Fruit fly (Drosophila melanogaster) whole organism, embryonic: ENCODE results near the gene CG8562.
A peak's percentile ranks its signal among the peaks of the same experiment; 100 is the strongest.

Source experiments
- CG10267 ChIP-seq: fragments of 200-800 bp; sonication (Bioruptor generic); optimal IDR thresholded peaks from 2 replicates; lab custom pipeline; 2018; ENCODE audit warnings: missing biosample characterization, mild to moderate bottlenecking, missing genetic modification characterization, moderate library complexity
- CG10959 ChIP-seq: fragments of 200-800 bp; sonication (Bioruptor generic); IDR thresholded peaks from 2 replicates; pipeline ENCODE4 v1.3.6; 2022; ENCODE audit warnings: missing biosample characterization, missing genetic modification characterization
- CG12071 ChIP-seq: fragments of 200-800 bp; sonication (Bioruptor generic); optimal IDR thresholded peaks from 3 replicates; lab custom pipeline; 2018; ENCODE audit warnings: missing biosample characterization, mild to moderate bottlenecking, missing genetic modification characterization
- CG13296 ChIP-seq: fragments of 200-800 bp; sonication (Bioruptor generic); optimal IDR thresholded peaks from 3 replicates; lab custom pipeline; 2018; ENCODE audit warnings: missing biosample characterization, mild to moderate bottlenecking, missing genetic modification characterization
- CG14014 ChIP-seq: fragments of 200-800 bp; sonication (Bioruptor generic); IDR thresholded peaks from 2 replicates; pipeline ENCODE4 v1.3.6; 2022; ENCODE audit warnings: missing biosample characterization, missing genetic modification characterization
- CG14050 ChIP-seq: fragments of 200-800 bp; sonication (Bioruptor generic); IDR thresholded peaks from 3 replicates; pipeline ENCODE4 v1.3.6; 2022; ENCODE audit warnings: missing biosample characterization, missing genetic modification characterization
- CG14441 ChIP-seq: fragments of 200-800 bp; sonication (Bioruptor generic); IDR thresholded peaks from 2 replicates; pipeline ENCODE4 v1.3.6; 2022; ENCODE audit warnings: missing biosample characterization, missing genetic modification characterization
- CG14710 ChIP-seq: fragments of 200-800 bp; sonication (Bioruptor generic); optimal IDR thresholded peaks from 3 replicates; lab custom pipeline; 2019; ENCODE audit warnings: missing biosample characterization, mild to moderate bottlenecking, missing genetic modification characterization, moderate library complexity
- CG14860 ChIP-seq: fragments of 200-800 bp; sonication (Bioruptor generic); IDR thresholded peaks from 3 replicates; pipeline ENCODE4 v1.3.6; 2022; ENCODE audit warnings: missing biosample characterization, missing genetic modification characterization; ENCODE audit not compliant: partially characterized antibody
- CG15269 ChIP-seq: fragments of 200-800 bp; sonication (Bioruptor generic); optimal IDR thresholded peaks from 2 replicates; lab custom pipeline; 2018; ENCODE audit warnings: missing biosample characterization, mild to moderate bottlenecking, missing genetic modification characterization, moderate library complexity
- CG1603 ChIP-seq: fragments of 200-800 bp; sonication (Bioruptor generic); optimal IDR thresholded peaks from 2 replicates; lab custom pipeline; 2019; ENCODE audit warnings: missing biosample characterization, mild to moderate bottlenecking, missing genetic modification characterization, moderate library complexity
- CG18619 ChIP-seq: fragments of 200-800 bp; sonication (Bioruptor generic); optimal IDR thresholded peaks from 3 replicates; lab custom pipeline; 2017; ENCODE audit warnings: missing biosample characterization, mild to moderate bottlenecking, missing genetic modification characterization
- CG18764 ChIP-seq: fragments of 200-800 bp; sonication (Bioruptor generic); optimal IDR thresholded peaks from 3 replicates; lab custom pipeline; 2016; ENCODE audit warnings: missing biosample characterization, missing genetic modification characterization
- CG3163 ChIP-seq: fragments of 200-800 bp; sonication (Bioruptor generic); optimal IDR thresholded peaks from 3 replicates; lab custom pipeline; 2016; ENCODE audit warnings: missing biosample characterization, missing genetic modification characterization
- CG5245 ChIP-seq: fragments of 200-800 bp; sonication (Bioruptor generic); optimal IDR thresholded peaks from 3 replicates; lab custom pipeline; 2016; ENCODE audit warnings: missing biosample characterization, missing genetic modification characterization
- CG7839 ChIP-seq: fragments of 200-800 bp; sonication (Bioruptor generic); optimal IDR thresholded peaks from 3 replicates; lab custom pipeline; 2018; ENCODE audit warnings: missing biosample characterization, mild to moderate bottlenecking, missing genetic modification characterization, moderate library complexity
- CG8281 ChIP-seq: fragments of 200-800 bp; sonication (Bioruptor generic); optimal IDR thresholded peaks from 2 replicates; lab custom pipeline; 2018; ENCODE audit warnings: missing biosample characterization, mild to moderate bottlenecking, missing genetic modification characterization, moderate library complexity
- CG9437 ChIP-seq: fragments of 200-800 bp; sonication (Bioruptor generic); optimal IDR thresholded peaks from 2 replicates; lab custom pipeline; 2018; ENCODE audit warnings: missing biosample characterization, mild to moderate bottlenecking, missing genetic modification characterization
- CG9609 ChIP-seq: fragments of 200-800 bp; sonication (Bioruptor generic); optimal IDR thresholded peaks from 3 replicates; lab custom pipeline; 2016; ENCODE audit warnings: missing biosample characterization, missing genetic modification characterization
- Dad ChIP-seq: fragments of 200-800 bp; sonication (Bioruptor generic); optimal IDR thresholded peaks from 3 replicates; lab custom pipeline; 2016; ENCODE audit warnings: missing biosample characterization, missing genetic modification characterization
- Hey ChIP-seq: fragments of 200-800 bp; sonication (Bioruptor generic); optimal IDR thresholded peaks from 3 replicates; lab custom pipeline; 2018; ENCODE audit warnings: missing biosample characterization, mild to moderate bottlenecking, missing genetic modification characterization
- Jarid2 ChIP-seq: fragments of 200-800 bp; sonication (Bioruptor generic); optimal IDR thresholded peaks from 3 replicates; lab custom pipeline; 2017; ENCODE audit warnings: mild to moderate bottlenecking, missing biosample characterization, missing genetic modification reagents, missing genetic modification characterization
- MBD-R2 ChIP-seq: fragments of 200-800 bp; sonication (Bioruptor generic); IDR thresholded peaks from 2 replicates; pipeline ENCODE4 v1.3.6; 2022; ENCODE audit warnings: missing biosample characterization, missing genetic modification characterization
- Neu2 ChIP-seq: fragments of 200-800 bp; sonication (Bioruptor generic); optimal IDR thresholded peaks from 3 replicates; lab custom pipeline; 2016; ENCODE audit warnings: missing biosample characterization, missing genetic modification characterization, borderline replicate concordance
- Nf-YC ChIP-seq: fragments of 200-800 bp; optimal IDR thresholded peaks from 3 replicates; lab custom pipeline; 2019; ENCODE audit warnings: missing biosample characterization, mild to moderate bottlenecking, missing genetic modification characterization, moderate library complexity
- Opbp ChIP-seq: fragments of 200-800 bp; sonication (Bioruptor generic); IDR thresholded peaks from 3 replicates; pipeline ENCODE4 v1.3.6; 2022; ENCODE audit warnings: missing biosample characterization, missing genetic modification characterization; ENCODE audit not compliant: partially characterized antibody
- Ptx1 ChIP-seq: fragments of 200-800 bp; sonication (Bioruptor generic); IDR thresholded peaks from 2 replicates; pipeline ENCODE4 v1.3.6; 2022; ENCODE audit warnings: missing biosample characterization, missing genetic modification characterization
- ara ChIP-seq: fragments of 200-800 bp; sonication (Bioruptor generic); IDR thresholded peaks from 2 replicates; pipeline ENCODE4 v1.3.6; 2022; ENCODE audit warnings: missing biosample characterization, missing genetic modification characterization
- bbx ChIP-seq: fragments of 200-800 bp; sonication (Bioruptor generic); IDR thresholded peaks from 2 replicates; pipeline ENCODE4 v1.3.6; 2022; ENCODE audit warnings: missing biosample characterization, missing genetic modification characterization; ENCODE audit not compliant: partially characterized antibody
- bcd ChIP-seq: fragments of 200-800 bp; sonication (Bioruptor generic); optimal IDR thresholded peaks from 2 replicates; lab custom pipeline; 2017; ENCODE audit warnings: missing biosample characterization, mild to moderate bottlenecking, missing genetic modification characterization
- chif ChIP-seq, 2 experiments: fragments of 200-800 bp; sonication (Bioruptor generic); optimal IDR thresholded peaks; 3 replicates each; lab custom pipeline; 2016; ENCODE audit warnings: missing biosample characterization in 2 of 2, missing genetic modification characterization in 2 of 2
- ewg ChIP-seq: fragments of 200-800 bp; sonication (Bioruptor generic); optimal IDR thresholded peaks from 3 replicates; lab custom pipeline; 2017; ENCODE audit warnings: mild to moderate bottlenecking, missing biosample characterization, missing genetic modification reagents, missing genetic modification characterization
- fru ChIP-seq: fragments of >200 bp; optimal IDR thresholded peaks from 2 replicates; lab custom pipeline; 2017
- gce ChIP-seq: fragments of 200-800 bp; sonication (Bioruptor generic); IDR thresholded peaks from 3 replicates; pipeline ENCODE4 v1.3.6; 2022; ENCODE audit warnings: missing biosample characterization, missing genetic modification characterization
- gem ChIP-seq: fragments of 200-800 bp; sonication (Bioruptor generic); optimal IDR thresholded peaks from 2 replicates; lab custom pipeline; 2019; ENCODE audit warnings: missing biosample characterization, mild to moderate bottlenecking, missing genetic modification characterization, moderate library complexity
- gsb-n ChIP-seq: fragments of 200-800 bp; sonication (Bioruptor generic); optimal IDR thresholded peaks from 3 replicates; lab custom pipeline; 2018; ENCODE audit warnings: missing biosample characterization, mild to moderate bottlenecking, missing genetic modification characterization
- her ChIP-seq: fragments of 200-800 bp; sonication (Bioruptor generic); optimal IDR thresholded peaks from 2 replicates; lab custom pipeline; 2016; ENCODE audit warnings: missing biosample characterization, missing genetic modification characterization
- mirr ChIP-seq: fragments of 200-800 bp; sonication (Bioruptor generic); optimal IDR thresholded peaks from 3 replicates; lab custom pipeline; 2018; ENCODE audit warnings: missing biosample characterization, mild to moderate bottlenecking, missing genetic modification characterization
- nerfin-1 ChIP-seq: fragments of 200-800 bp; sonication (Bioruptor generic); optimal IDR thresholded peaks from 3 replicates; lab custom pipeline; 2019; ENCODE audit warnings: missing biosample characterization, mild to moderate bottlenecking, missing genetic modification characterization, moderate library complexity
- nerfin-2 ChIP-seq: fragments of 200-800 bp; sonication (Bioruptor generic); IDR thresholded peaks from 2 replicates; pipeline ENCODE4 v1.3.6; 2022; ENCODE audit warnings: missing biosample characterization, missing genetic modification characterization; ENCODE audit not compliant: partially characterized antibody
- org-1 ChIP-seq: fragments of 200-800 bp; sonication (Bioruptor generic); optimal IDR thresholded peaks from 2 replicates; lab custom pipeline; 2017; ENCODE audit warnings: missing biosample characterization, missing genetic modification characterization
- pb ChIP-seq: fragments of 200-800 bp; sonication (Bioruptor generic); optimal IDR thresholded peaks from 3 replicates; lab custom pipeline; 2016; ENCODE audit warnings: missing biosample characterization, missing genetic modification characterization
- pros ChIP-seq: fragments of 200-800 bp; sonication (Bioruptor generic); optimal IDR thresholded peaks from 3 replicates; lab custom pipeline; 2019; ENCODE audit warnings: missing biosample characterization, mild to moderate bottlenecking, missing genetic modification characterization, moderate library complexity
- seq ChIP-seq: fragments of 200-800 bp; sonication (Bioruptor generic); IDR thresholded peaks from 2 replicates; pipeline ENCODE4 v1.3.6; 2022; ENCODE audit warnings: missing biosample characterization, missing genetic modification characterization
- sob ChIP-seq: fragments of 200-800 bp; sonication (Bioruptor generic); IDR thresholded peaks from 2 replicates; pipeline ENCODE4 v1.3.6; 2022; ENCODE audit warnings: missing biosample characterization, missing genetic modification characterization
- sqz ChIP-seq: fragments of 200-800 bp; sonication (Bioruptor generic); optimal IDR thresholded peaks from 3 replicates; lab custom pipeline; 2018; ENCODE audit warnings: missing biosample characterization, mild to moderate bottlenecking, missing genetic modification characterization
- trem ChIP-seq: fragments of 200-800 bp; optimal IDR thresholded peaks from 3 replicates; lab custom pipeline; 2019; ENCODE audit warnings: missing biosample characterization, mild to moderate bottlenecking, missing genetic modification characterization, moderate library complexity
- ttk ChIP-seq: fragments of 200-800 bp; sonication (Bioruptor generic); IDR thresholded peaks from 2 replicates; pipeline ENCODE4 v2.1.2; 2022; ENCODE audit warnings: missing biosample characterization, missing genetic modification characterization
- vvl ChIP-seq: fragments of 200-800 bp; sonication (Bioruptor generic); IDR thresholded peaks from 2 replicates; pipeline ENCODE4 v1.3.6; 2022; ENCODE audit warnings: missing biosample characterization, missing genetic modification characterization
- wek ChIP-seq: fragments of 200-800 bp; sonication (Bioruptor generic); optimal IDR thresholded peaks from 3 replicates; lab custom pipeline; 2018; ENCODE audit warnings: missing biosample characterization, mild to moderate bottlenecking, missing genetic modification characterization, moderate library complexity
- z ChIP-seq: fragments of 200-800 bp; sonication (Bioruptor generic); IDR thresholded peaks from 3 replicates; pipeline ENCODE4 v1.3.6; 2022; ENCODE audit warnings: missing biosample characterization, missing genetic modification characterization

Gene CG8562

dm6 chr3L:7361095-7361522, 37.0 kb upstream of the CG8562 start (continued):
- TF ChIP-seq CG9609: no peak
- no peak for TF ChIP-seq CG18619 (GFP tag; lab: Kevin White, UChicago)
- no peak for TF ChIP-seq CG14710
- TF ChIP-seq ara (GFP tag; lab: Robert Waterston, UW): peak; percentile 46
- TF ChIP-seq her (GFP tag; lab: Kevin White, UChicago): no peak
- no peak for TF ChIP-seq CG8281 (tag; lab: Kevin White, UChicago)
- peak; percentile 31; the same call in 1 of the 2 replicates for TF ChIP-seq CG14441 (GFP tag; lab: Robert Waterston, UW)
- TF ChIP-seq MBD-R2 (GFP tag; lab: Robert Waterston, UW): no peak
- TF ChIP-seq fru: no peak
- TF ChIP-seq CG5245 (GFP tag; lab: Kevin White, UChicago): peak; percentile 2
- no peak for TF ChIP-seq CG7839 (tag; lab: Kevin White, UChicago)
- no peak for TF ChIP-seq bcd (GFP tag; lab: Kevin White, UChicago)
- TF ChIP-seq z: no peak
- peak; percentile 17 for TF ChIP-seq CG13296
- no peak for TF ChIP-seq CG14050 (GFP tag; lab: Robert Waterston, UW)
- TF ChIP-seq Hey: no peak
- TF ChIP-seq CG14860 (GFP tag; lab: Robert Waterston, UW): no peak
- peak; percentile 8 for TF ChIP-seq CG15269 (tag; lab: Kevin White, UChicago)
- peak; percentile 23 for TF ChIP-seq mirr
- no peak for TF ChIP-seq CG18764 (GFP tag; lab: Kevin White, UChicago)
- TF ChIP-seq sqz: peak; percentile 67
- no peak for TF ChIP-seq CG14014 (GFP tag; lab: Robert Waterston, UW)
- TF ChIP-seq Nf-YC (tag; lab: Kevin White, UChicago): peak; percentile 82
- TF ChIP-seq Dad (GFP tag; lab: Kevin White, UChicago): peak; percentile 23
- TF ChIP-seq Jarid2 (GFP tag; lab: Kevin White, UChicago): no peak
- TF ChIP-seq org-1 (GFP tag; lab: Kevin White, UChicago): no peak
- no peak for TF ChIP-seq gem (tag; lab: Kevin White, UChicago)
- peak; percentile 69 for TF ChIP-seq pros (GFP tag; lab: Kevin White, UChicago)
- no peak for TF ChIP-seq seq
- TF ChIP-seq trem (tag; lab: Kevin White, UChicago): peak; percentile 33
- TF ChIP-seq CG9437 (GFP tag; lab: Kevin White, UChicago): no peak
- TF ChIP-seq Neu2 (GFP tag; lab: Kevin White, UChicago): no peak
- no peak for TF ChIP-seq CG10959 (GFP tag; lab: Robert Waterston, UW)
- TF ChIP-seq bbx: peak; percentile 16; the same call in 1 of the 2 replicates
- no peak for TF ChIP-seq ttk
- peak; percentile 2 for TF ChIP-seq CG1603 (tag; lab: Kevin White, UChicago)
- TF ChIP-seq nerfin-1 (tag; lab: Kevin White, UChicago): peak; percentile 53
- TF ChIP-seq pb (GFP tag; lab: Kevin White, UChicago): no peak
- TF ChIP-seq nerfin-2 (GFP tag; lab: Robert Waterston, UW): no peak
- TF ChIP-seq vvl (GFP tag; lab: Robert Waterston, UW): peak; percentile 64; the same call in 1 of the 2 replicates
- peak; percentile 30 for TF ChIP-seq gsb-n (tag; lab: Kevin White, UChicago)
- peak; percentile 47; the same call in 1 of the 3 replicates for TF ChIP-seq gce (GFP tag; lab: Robert Waterston, UW)
- TF ChIP-seq CG12071 (GFP tag; lab: Kevin White, UChicago): peak; percentile 76
- TF ChIP-seq CG10267 (tag; lab: Kevin White, UChicago): no peak
- no peak for TF ChIP-seq chif (GFP tag; optimal IDR thresholded peaks at IDR 0.05; lab: Kevin White, UChicago)
- no peak for TF ChIP-seq ewg (GFP tag; lab: Kevin White, UChicago)
- no peak for TF ChIP-seq Opbp (GFP tag; lab: Robert Waterston, UW)
- peak; percentile 5 for TF ChIP-seq wek
- TF ChIP-seq sob (GFP tag; lab: Robert Waterston, UW): no peak
- TF ChIP-seq Ptx1 (GFP tag; lab: Robert Waterston, UW): 0 out of 2 replicates have a peak, but pooled peaks have one; percentile 20
- no peak for TF ChIP-seq CG3163 (GFP tag; lab: Kevin White, UChicago)
